Worm (Caenorhabditis elegans): Measurements from ENCODE around the gene srd-35.

Gene srd-35

DNA sequence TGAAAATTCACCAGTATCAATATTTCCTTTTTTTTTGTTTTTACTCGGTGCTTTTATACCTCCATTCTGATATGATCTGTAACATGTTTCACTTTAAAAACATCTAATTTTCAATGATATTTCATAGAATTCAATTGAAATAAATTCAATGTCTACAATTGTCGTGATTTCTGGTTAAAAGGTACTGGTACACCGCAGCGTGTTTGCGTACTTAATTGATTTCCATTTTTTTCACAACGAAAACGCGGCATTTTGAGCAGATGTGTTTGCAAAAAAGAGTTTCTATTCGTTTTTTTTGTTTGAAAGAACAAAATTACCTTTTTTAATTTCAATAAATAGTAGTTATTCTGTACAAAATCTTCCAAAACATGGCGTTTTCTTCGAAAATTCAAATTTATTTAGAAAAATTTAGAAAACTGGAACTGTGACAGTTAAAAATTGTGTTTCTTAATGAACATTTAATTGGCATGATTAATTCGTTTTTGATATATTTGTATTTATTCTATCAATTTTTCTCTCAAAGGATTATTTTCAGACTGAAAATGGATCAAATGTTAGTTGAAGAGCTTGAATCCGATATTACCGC is 6.5 kb downstream of the srd-35 start, which contains the start of gene pnn-1:
Gene pnn-1, plus strand, starts transcription at position 536 of the 586 bp plus-strand sequence.
- TF ChIP-seq nhr-28 (tag; optimal IDR thresholded peaks at IDR 0.05) (no peak), ZK337.2 (GFP tag; IDR thresholded peaks at IDR 0.05) (no peak), aha-1 (tag) (no peak), daf-16 (GFP tag; optimal IDR thresholded peaks at IDR 0.05) (no peak), daf-16 (tag; optimal IDR thresholded peaks at IDR 0.05) (no peak), T20F7.1 (GFP tag; optimal IDR thresholded peaks at IDR 0.05) (peak; percentile 74), daf-12 (tag; optimal IDR thresholded peaks at IDR 0.05) (no peak), mxl-3 (GFP tag; optimal IDR thresholded peaks at IDR 0.05) (no peak), madf-5 (GFP tag; IDR thresholded peaks at IDR 0.05) (no peak), ces-1 (GFP tag; optimal IDR thresholded peaks at IDR 0.05) (no peak), dmd-9 (GFP tag; IDR thresholded peaks at IDR 0.05) (no peak), hif-1 (tag; optimal IDR thresholded peaks at IDR 0.05) (no peak), lim-7 (GFP tag; IDR thresholded peaks at IDR 0.05) (no peak), mdt-29 (GFP tag; IDR thresholded peaks at IDR 0.05) (no peak), ZK546.5 (tag; optimal IDR thresholded peaks at IDR 0.05) (no peak), dve-1 (tag; optimal IDR thresholded peaks at IDR 0.05; ENCODE audit: insufficient read depth) (peak; percentile 34), unc-62 (GFP tag; optimal IDR thresholded peaks at IDR 0.05 in 1 of 2) (no peak), unc-62 (tag; optimal IDR thresholded peaks at IDR 0.05) (no peak), mdl-1 (tag; optimal IDR thresholded peaks at IDR 0.05) (no peak), attf-4 (tag; optimal IDR thresholded peaks at IDR 0.05) (no peak), skn-1 (tag; optimal IDR thresholded peaks at IDR 0.05) (no peak), lin-29 (GFP tag; IDR thresholded peaks at IDR 0.05) (no peak), ceh-82 (tag; optimal IDR thresholded peaks at IDR 0.05) (no peak), Y48G9A.11 (GFP tag; IDR thresholded peaks at IDR 0.05) (no peak), snpc-1.2 (GFP tag; IDR thresholded peaks at IDR 0.05) (no peak), R02D3.7 (tag; optimal IDR thresholded peaks at IDR 0.05) (no peak), spr-1 (tag; optimal IDR thresholded peaks at IDR 0.05) (no peak), mep-1 (tag; optimal IDR thresholded peaks at IDR 0.05) (peak; percentile 19), lin-38 (GFP tag; IDR thresholded peaks at IDR 0.05) (peak; percentile 75), lin-1 (GFP tag; IDR thresholded peaks at IDR 0.05) (no peak), ztf-11 (tag; optimal IDR thresholded peaks at IDR 0.05) (no peak), mes-2 (tag; optimal IDR thresholded peaks at IDR 0.05; ENCODE audit: poor library complexity, severe bottlenecking) (peak; percentile 68), lsy-2 (tag; optimal IDR thresholded peaks at IDR 0.05) (peak in 1 of 2 experiments; percentile 90), nhr-6 (tag; optimal IDR thresholded peaks at IDR 0.05) (peak; percentile 44), dpl-1 (GFP tag; optimal IDR thresholded peaks at IDR 0.05) (peak; percentile 50)

DNA sequence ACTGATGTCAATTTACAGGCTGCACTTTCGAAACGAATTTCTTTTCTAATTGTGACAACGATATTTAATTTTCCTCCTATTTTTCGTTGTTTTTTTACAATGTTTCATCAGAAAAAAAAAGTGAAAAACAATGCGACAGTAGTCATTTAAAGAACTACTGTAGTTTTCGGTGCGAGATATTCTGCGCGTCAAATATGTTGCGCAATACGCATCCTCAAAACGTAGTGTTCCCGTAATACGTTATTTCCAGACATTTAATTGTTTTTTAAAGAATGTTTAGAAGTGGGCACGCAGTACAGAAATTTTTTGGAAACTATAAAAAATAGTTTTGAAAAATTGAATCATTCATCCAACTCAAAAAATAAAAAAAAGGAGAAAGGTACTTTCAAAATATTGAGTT is 9.9 kb downstream of the srd-35 start:
- TF ChIP-seq F44E2.7 (GFP tag; IDR thresholded peaks at IDR 0.05) (no peak), unc-62 (GFP tag; optimal IDR thresholded peaks at IDR 0.05 in 1 of 2) (peak in 1 of 2 experiments; percentile 59), unc-62 (tag; optimal IDR thresholded peaks at IDR 0.05) (no peak)

DNA sequence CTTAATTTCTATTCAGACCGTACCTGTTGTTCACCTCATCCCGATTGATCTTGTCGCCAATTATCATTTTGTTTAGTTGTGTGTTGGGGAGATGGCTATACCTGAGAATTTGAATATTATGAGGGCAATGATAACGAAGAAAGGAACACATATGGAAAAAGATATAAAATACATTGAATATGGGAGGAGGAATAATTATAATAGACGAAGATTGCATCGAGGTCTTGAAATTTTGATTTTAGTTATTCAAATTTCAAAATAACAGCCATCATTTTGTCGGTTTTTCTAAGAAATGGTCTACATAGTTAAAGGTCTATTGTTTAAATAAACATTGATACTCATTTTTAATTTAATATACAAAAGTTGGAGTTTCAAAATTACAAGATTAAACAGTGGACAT is 22.9 kb downstream of the srd-35 start, which contains the start of gene shw-3:
Gene shw-3, minus strand, starts transcription at position 101 of the 400 bp plus-strand sequence.
- TF ChIP-seq madf-9 (GFP tag; conservative IDR thresholded peaks at IDR 0.05) (no peak), lim-7 (GFP tag; IDR thresholded peaks at IDR 0.05) (no peak), dmd-6 (GFP tag; IDR thresholded peaks at IDR 0.05) (no peak), nhr-111 (GFP tag; optimal IDR thresholded peaks at IDR 0.05) (no peak), nhr-77 (tag; optimal IDR thresholded peaks at IDR 0.05) (no peak), ztf-11 (tag; optimal IDR thresholded peaks at IDR 0.05) (no peak), nhr-48 (tag; optimal IDR thresholded peaks at IDR 0.05) (no peak), aly-2 (tag; optimal IDR thresholded peaks at IDR 0.05) (no peak), vab-7 (GFP tag; IDR thresholded peaks at IDR 0.05) (no peak), Y75B8A.6 (GFP tag; IDR thresholded peaks at IDR 0.05) (no peak), jun-1 (tag; optimal IDR thresholded peaks at IDR 0.05) (no peak), lin-39 (tag; optimal IDR thresholded peaks at IDR 0.05) (no peak), zip-2 (tag; optimal IDR thresholded peaks at IDR 0.05) (no peak), ama-1 (optimal IDR thresholded peaks at IDR 0.05) (no peak), F10B5.3 (tag; optimal IDR thresholded peaks at IDR 0.05) (no peak), tag-97 (GFP tag; IDR thresholded peaks at IDR 0.05) (no peak), nhr-10 (tag; optimal IDR thresholded peaks at IDR 0.05) (no peak), attf-4 (tag; optimal IDR thresholded peaks at IDR 0.05) (no peak), madf-5 (GFP tag; IDR thresholded peaks at IDR 0.05) (no peak)

Measured in whole organism, L4 larva.